Fruit fly (Drosophila melanogaster) whole organism, prepupa: ENCODE results near the gene LManII.
A peak's percentile ranks its signal among the peaks of the same experiment; 100 is the strongest.

Experiments
- CG10631 ChIP-seq: fragments of 200-800 bp; sonication (Bioruptor generic); optimal IDR thresholded peaks from 2 replicates; lab custom pipeline; 2016; ENCODE audit warnings: missing biosample characterization, missing genetic modification characterization
- CG11294 ChIP-seq: fragments of 200-800 bp; sonication (Bioruptor generic); IDR thresholded peaks from 2 replicates; pipeline ENCODE4 v1.3.6; 2022; ENCODE audit warnings: missing biosample characterization, missing genetic modification characterization
- CG11762 ChIP-seq: fragments of 200-800 bp; sonication (Bioruptor generic); optimal IDR thresholded peaks from 3 replicates; lab custom pipeline; 2016; ENCODE audit warnings: missing biosample characterization, missing genetic modification characterization; ENCODE audit not compliant: insufficient read depth
- CG15336 ChIP-seq: fragments of 200-800 bp; sonication (Bioruptor generic); IDR thresholded peaks from 2 replicates; pipeline ENCODE4 v1.3.6; 2022; ENCODE audit warnings: missing biosample characterization, missing genetic modification characterization
- CG31627 ChIP-seq: fragments of 200-800 bp; sonication (Bioruptor generic); optimal IDR thresholded peaks from 3 replicates; lab custom pipeline; 2016; ENCODE audit warnings: missing biosample characterization, missing genetic modification characterization
- CG3919 ChIP-seq: fragments of 200-800 bp; sonication (Bioruptor generic); optimal IDR thresholded peaks from 3 replicates; lab custom pipeline; 2016; ENCODE audit warnings: missing biosample characterization, missing genetic modification characterization
- CG4318 ChIP-seq: fragments of 200-800 bp; sonication (Bioruptor generic); optimal IDR thresholded peaks from 3 replicates; lab custom pipeline; 2017; ENCODE audit warnings: missing biosample characterization, mild to moderate bottlenecking, missing genetic modification characterization
- CG6792 ChIP-seq: fragments of 200-800 bp; sonication (Bioruptor generic); optimal IDR thresholded peaks from 3 replicates; lab custom pipeline; 2016; ENCODE audit warnings: missing biosample characterization, missing genetic modification characterization
- CG6808 ChIP-seq: fragments of 200-800 bp; sonication (Bioruptor generic); optimal IDR thresholded peaks from 3 replicates; lab custom pipeline; 2017; ENCODE audit warnings: missing biosample characterization, missing genetic modification characterization, mild to moderate bottlenecking, moderate library complexity, missing genetic modification reagents
- CG8119 ChIP-seq: fragments of 200-800 bp; sonication (Bioruptor generic); IDR thresholded peaks from 3 replicates; pipeline ENCODE4 v1.3.6; 2022; ENCODE audit warnings: missing biosample characterization, missing genetic modification characterization
- CG8632 ChIP-seq: fragments of 200-800 bp; sonication (Bioruptor generic); optimal IDR thresholded peaks from 3 replicates; lab custom pipeline; 2016; ENCODE audit warnings: missing biosample characterization, missing genetic modification characterization
- CG9139 ChIP-seq: fragments of 200-800 bp; sonication (Bioruptor generic); optimal IDR thresholded peaks from 3 replicates; lab custom pipeline; 2017; ENCODE audit warnings: missing biosample characterization, mild to moderate bottlenecking, missing genetic modification characterization
- Eip75B ChIP-seq: fragments of 200-800 bp; sonication (Bioruptor generic); optimal IDR thresholded peaks from 3 replicates; lab custom pipeline; 2016; ENCODE audit warnings: missing biosample characterization, missing genetic modification characterization
- Eip78C ChIP-seq: fragments of 200-800 bp; sonication (Bioruptor generic); peaks from one replicate; lab custom pipeline; 2016; ENCODE audit warnings: missing biosample characterization, missing genetic modification characterization
- Eip93F ChIP-seq: fragments of 200-800 bp; sonication (Bioruptor generic); optimal IDR thresholded peaks from 2 replicates; lab custom pipeline; 2016; ENCODE audit warnings: missing biosample characterization, mild to moderate bottlenecking, missing genetic modification characterization
- Ets21C ChIP-seq: fragments of 200-800 bp; sonication (Bioruptor generic); optimal IDR thresholded peaks from 3 replicates; lab custom pipeline; 2016; ENCODE audit warnings: missing biosample characterization, missing genetic modification characterization
- Gug ChIP-seq: fragments of 200-800 bp; sonication (Bioruptor generic); IDR thresholded peaks from 2 replicates; pipeline ENCODE4 v1.3.6; 2022; ENCODE audit warnings: missing biosample characterization, missing genetic modification characterization
- Hr38 ChIP-seq: sonication (Bioruptor generic); optimal IDR thresholded peaks from 2 replicates; lab custom pipeline; 2016; ENCODE audit warnings: missing biosample characterization, missing genetic modification characterization
- Hr39 ChIP-seq: fragments of 200-800 bp; sonication (Bioruptor generic); optimal IDR thresholded peaks from 2 replicates; lab custom pipeline; 2016; ENCODE audit warnings: missing biosample characterization, missing genetic modification characterization
- Hr4 ChIP-seq: fragments of 200-800 bp; sonication (Bioruptor generic); optimal IDR thresholded peaks from 3 replicates; lab custom pipeline; 2016; ENCODE audit warnings: missing biosample characterization, missing genetic modification characterization
- Lpt ChIP-seq: fragments of 200-800 bp; sonication (Bioruptor generic); optimal IDR thresholded peaks from 3 replicates; lab custom pipeline; 2016; ENCODE audit warnings: missing biosample characterization, missing genetic modification characterization
- OdsH ChIP-seq: fragments of 200-800 bp; sonication (Bioruptor generic); optimal IDR thresholded peaks from 3 replicates; lab custom pipeline; 2016; ENCODE audit warnings: missing biosample characterization, missing genetic modification characterization
- Sox15 ChIP-seq: fragments of 200-800 bp; sonication (Bioruptor generic); optimal IDR thresholded peaks from 3 replicates; lab custom pipeline; 2016; ENCODE audit warnings: missing biosample characterization, missing genetic modification characterization
- cyc ChIP-seq: fragments of 200-800 bp; sonication (Bioruptor generic); optimal IDR thresholded peaks from 3 replicates; lab custom pipeline; 2016; ENCODE audit warnings: missing biosample characterization, missing genetic modification characterization
- dac ChIP-seq: fragments of 200-800 bp; sonication (Bioruptor generic); optimal IDR thresholded peaks from 2 replicates; lab custom pipeline; 2017; ENCODE audit warnings: missing biosample characterization, mild to moderate bottlenecking, missing genetic modification characterization
- fd59A ChIP-seq: fragments of 200-800 bp; sonication (Bioruptor generic); optimal IDR thresholded peaks from 2 replicates; lab custom pipeline; 2017; ENCODE audit warnings: missing biosample characterization, mild to moderate bottlenecking, missing genetic modification characterization, missing genetic modification reagents
- fd85E ChIP-seq: fragments of 200-800 bp; sonication (Bioruptor generic); optimal IDR thresholded peaks from 3 replicates; lab custom pipeline; 2016; ENCODE audit warnings: missing biosample characterization, missing genetic modification characterization
- fkh ChIP-seq: fragments of 200-800 bp; sonication (Bioruptor generic); optimal IDR thresholded peaks from 3 replicates; lab custom pipeline; 2017; ENCODE audit warnings: missing biosample characterization, mild to moderate bottlenecking, missing genetic modification characterization, moderate library complexity
- lz ChIP-seq: fragments of 200-800 bp; sonication (Bioruptor generic); optimal IDR thresholded peaks from 3 replicates; lab custom pipeline; 2016; ENCODE audit warnings: missing biosample characterization, missing genetic modification characterization
- spab ChIP-seq: fragments of 200-800 bp; sonication (Bioruptor generic); optimal IDR thresholded peaks from 2 replicates; lab custom pipeline; 2017; ENCODE audit warnings: missing biosample characterization, mild to moderate bottlenecking, missing genetic modification characterization, missing genetic modification reagents
- ss ChIP-seq, 2 experiments: fragments of 200-800 bp; sonication (Bioruptor generic); optimal IDR thresholded peaks; 2 replicates in 1 of 2; 3 replicates in 1 of 2; lab custom pipeline; 2017 to 2018; ENCODE audit warnings: mild to moderate bottlenecking in 2 of 2, missing biosample characterization in 2 of 2, missing genetic modification characterization in 2 of 2, moderate library complexity in 1 of 2
- svp ChIP-seq: fragments of 200-800 bp; sonication (Bioruptor generic); peaks from one replicate; lab custom pipeline; 2016; ENCODE audit warnings: missing biosample characterization, missing genetic modification characterization
- vri ChIP-seq: fragments of 200-800 bp; sonication (Bioruptor generic); optimal IDR thresholded peaks from 3 replicates; lab custom pipeline; 2016; ENCODE audit warnings: missing biosample characterization, mild to moderate bottlenecking, missing genetic modification characterization

The LManII gene

dm6 chr2L:10495495-10495894 lies 38.0 kb downstream of the LManII start:
- no peak for TF ChIP-seq Eip75B (GFP tag; lab: Kevin White, UChicago)
- no peak for TF ChIP-seq CG3919
- TF ChIP-seq fkh, result peak; percentile 57

dm6 chr2L:10496338-10496737 lies 38.9 kb downstream of the LManII start:
- TF ChIP-seq fkh (peak; percentile 51), CG3919 (no peak), spab (GFP tag; lab: Kevin White, UChicago) (no peak)

DNA sequence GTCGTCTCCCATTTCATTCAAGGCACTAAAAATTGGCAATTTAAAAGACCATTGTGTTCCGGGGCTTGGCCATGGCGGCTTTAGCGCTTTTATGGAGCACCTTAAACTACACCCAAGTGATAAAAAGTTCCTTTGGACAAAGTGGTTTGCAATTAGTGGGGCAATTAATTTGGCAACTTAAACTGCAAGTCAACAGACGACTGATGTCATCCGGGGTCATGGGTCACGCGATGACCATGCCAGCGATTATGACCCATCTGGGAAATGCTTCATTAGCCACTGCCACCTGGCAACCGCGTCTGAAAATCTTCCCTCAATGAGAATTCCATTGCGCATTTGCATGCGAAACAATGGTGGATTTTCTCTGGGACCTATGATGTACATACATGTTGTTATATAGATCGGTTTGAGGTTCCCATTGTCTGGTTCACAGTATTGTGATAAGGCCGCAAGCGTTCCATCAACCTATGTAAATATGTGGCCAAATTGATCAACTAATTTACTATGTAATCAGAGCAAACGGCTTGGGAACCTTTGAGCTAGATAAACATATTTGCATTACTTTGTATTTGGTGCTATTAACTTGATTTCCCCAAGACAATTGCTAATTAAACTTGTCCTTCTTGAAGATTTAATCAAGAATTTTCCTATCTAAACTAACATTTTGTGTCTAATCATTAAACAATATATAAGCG lies 39.8 kb downstream of the LManII start:
- TF ChIP-seq CG4318 (GFP tag; lab: Kevin White, UChicago), result no peak
- TF ChIP-seq svp (GFP tag; lab: Kevin White, UChicago), result peak; percentile 80
- TF ChIP-seq fkh, result peak; percentile 68

DNA sequence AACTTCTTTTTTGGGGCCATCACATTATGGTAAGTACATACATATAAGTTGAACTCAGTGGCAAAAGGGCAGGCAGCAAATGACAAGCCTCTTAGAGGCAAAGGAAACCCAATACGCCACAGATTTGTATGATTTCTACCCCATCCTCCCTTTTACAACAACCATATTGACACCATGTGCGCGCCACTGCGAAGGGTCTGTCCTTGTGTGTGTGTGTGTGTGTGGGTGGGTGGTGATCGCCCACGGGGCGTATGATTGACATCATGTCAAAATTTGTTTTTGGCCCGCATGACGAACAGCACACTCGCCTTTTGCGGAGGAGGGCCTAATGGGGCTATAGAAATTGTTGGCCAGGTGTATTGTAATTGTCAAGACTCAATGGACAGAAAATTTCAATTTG lies 42.1 kb downstream of the LManII start:
- TF ChIP-seq CG11762 (GFP tag; lab: Kevin White, UChicago) (no peak), fd59A (no peak), Eip93F (GFP tag; lab: Kevin White, UChicago) (no peak), svp (GFP tag; lab: Kevin White, UChicago) (peak; percentile 42), CG8632 (no peak), cyc (GFP tag; lab: Kevin White, UChicago) (no peak), fkh (peak; percentile 46)

DNA sequence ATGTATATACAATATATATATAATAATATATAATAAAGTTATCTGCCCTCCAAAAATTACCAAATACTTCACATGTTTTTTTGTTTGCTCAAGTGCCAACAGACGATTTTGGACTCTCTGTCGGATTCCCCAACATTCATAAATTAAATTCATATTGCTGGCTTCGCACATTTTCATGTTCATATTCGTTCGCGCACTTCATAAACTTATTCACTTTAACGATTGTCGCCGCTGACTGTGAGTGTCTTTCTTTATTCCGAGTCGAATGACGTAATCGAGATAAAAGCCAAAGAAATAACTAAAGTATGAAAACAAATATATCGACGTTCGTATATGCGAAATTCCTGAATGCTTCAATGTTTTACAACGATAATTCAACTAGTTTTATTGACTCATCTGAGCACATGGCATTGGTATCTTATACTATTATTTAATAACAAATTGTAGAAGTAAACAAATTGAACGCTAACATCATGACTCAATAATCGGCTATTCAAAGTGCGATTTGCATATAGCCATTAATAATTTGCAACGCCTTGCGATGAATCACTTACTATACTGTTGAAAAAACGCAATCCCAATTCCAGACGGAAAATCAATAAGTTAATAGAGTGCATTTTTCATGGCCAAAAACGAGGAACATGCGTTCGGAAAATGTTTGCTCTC lies 43.0 kb downstream of the LManII start:
- TF ChIP-seq Hr38 (GFP tag; lab: Kevin White, UChicago) (no peak), CG6792 (no peak), vri (GFP tag; lab: Kevin White, UChicago) (peak; percentile 87), fkh (peak; percentile 51)

DNA sequence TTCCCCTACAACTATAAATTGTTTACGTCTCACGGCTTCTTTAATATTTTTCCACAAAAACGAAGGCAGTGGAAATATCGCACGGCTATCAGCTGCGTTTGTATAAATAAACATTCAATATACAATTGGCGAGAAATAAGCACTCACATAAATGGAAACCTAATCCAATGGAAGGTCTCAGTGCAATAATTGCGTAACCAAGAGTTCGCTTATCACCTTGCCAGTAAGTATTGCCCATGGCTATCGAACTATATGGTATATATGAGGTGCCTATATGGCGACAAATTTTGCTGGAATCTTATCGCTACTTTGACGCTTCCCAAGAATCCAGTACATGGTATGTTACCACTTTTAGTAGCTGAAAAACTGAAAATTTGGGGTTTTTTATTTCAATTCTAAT lies 44.8 kb downstream of the LManII start:
- peak; percentile 5 for TF ChIP-seq CG6808 (GFP tag; lab: Kevin White, UChicago)
- no peak for TF ChIP-seq Hr39 (GFP tag; lab: Kevin White, UChicago)
- peak; percentile 80 for TF ChIP-seq vri (GFP tag; lab: Kevin White, UChicago)
- TF ChIP-seq, all 60 proteins: peak for 2

DNA sequence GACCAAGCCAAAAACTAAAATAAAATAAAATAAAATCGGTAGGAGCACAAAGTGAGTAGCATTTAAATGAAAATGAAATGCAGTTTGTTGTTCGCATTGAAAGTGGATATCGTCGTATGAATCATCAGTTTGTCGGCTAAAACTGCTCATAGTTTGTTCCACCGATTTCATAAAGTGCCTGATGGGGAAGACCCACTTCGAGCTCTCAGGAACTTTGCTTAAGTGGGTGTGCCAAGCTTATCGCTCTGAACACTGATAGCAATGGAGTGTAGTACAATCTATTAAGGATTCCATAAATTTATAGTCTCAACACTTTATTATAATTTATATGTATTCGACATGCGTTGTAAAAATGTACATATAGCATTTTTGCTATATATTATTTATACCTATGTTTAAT lies 45.4 kb downstream of the LManII start:
- TF ChIP-seq fkh (no peak), Hr4 (no peak), Eip78C (GFP tag; lab: Kevin White, UChicago) (peak; percentile 53), fd85E (GFP tag; lab: Kevin White, UChicago) (no peak)

DNA sequence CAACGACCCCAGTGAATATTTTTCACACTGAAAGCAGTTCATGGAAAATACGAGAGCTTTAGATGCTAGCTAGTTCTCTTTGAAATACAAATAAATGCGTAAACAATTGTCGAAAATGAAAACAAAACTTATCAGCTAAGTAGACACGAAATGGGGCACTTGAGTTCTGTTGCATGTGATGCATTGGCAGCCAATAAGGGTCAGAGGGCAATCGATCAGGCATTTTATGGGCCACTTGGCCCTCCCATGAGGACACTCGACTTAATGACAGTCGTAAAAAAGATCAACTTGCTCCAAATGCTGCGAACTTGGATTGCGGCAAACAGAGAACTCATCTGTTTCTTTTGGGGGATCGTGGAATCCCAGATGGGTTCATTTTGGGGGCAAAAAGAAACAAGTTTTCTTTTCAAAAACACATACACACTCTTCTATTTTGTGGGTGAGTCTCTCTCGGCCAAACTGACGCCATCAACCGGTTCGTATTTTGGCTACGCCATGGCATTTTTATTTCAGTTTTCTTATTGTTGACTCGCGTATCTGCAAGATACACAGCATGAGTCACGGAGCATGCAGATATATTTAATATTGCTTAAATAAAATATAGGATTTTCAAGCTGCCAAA lies 46.0 kb downstream of the LManII start:
- TF ChIP-seq svp (GFP tag; lab: Kevin White, UChicago) (peak; percentile 52), fkh (no peak), CG8119 (GFP tag; lab: Robert Waterston, UW) (peak; percentile 17; the same call in 1 of the 3 replicates)

- TF ChIP-seq CG9139 (no peak), lz (GFP tag; lab: Kevin White, UChicago) (no peak), OdsH (GFP tag; lab: Kevin White, UChicago) (no peak), Eip93F (GFP tag; lab: Kevin White, UChicago) (no peak), Gug (GFP tag; lab: Robert Waterston, UW) (no peak), Hr4 (no peak), CG6792 (no peak), CG31627 (GFP tag; lab: Kevin White, UChicago) (no peak), ss (GFP tag; optimal IDR thresholded peaks at IDR 0.05; lab: Kevin White, UChicago) (peak; percentile 21 to 39), Lpt (no peak), fd85E (GFP tag; lab: Kevin White, UChicago) (no peak), Ets21C (GFP tag; lab: Kevin White, UChicago) (no peak), CG10631 (no peak), Sox15 (GFP tag; lab: Kevin White, UChicago) (no peak), CG8119 (GFP tag; lab: Robert Waterston, UW) (no peak), CG15336 (no peak), vri (GFP tag; lab: Kevin White, UChicago) (peak; percentile 28), CG11294 (no peak), dac (no peak)
These were observed 47.4 kb downstream of the LManII start for dm6 chr2L:10504895-10505294.
